Worm (Caenorhabditis elegans): ENCODE measurements around the gene ZC250.5.

DNA sequence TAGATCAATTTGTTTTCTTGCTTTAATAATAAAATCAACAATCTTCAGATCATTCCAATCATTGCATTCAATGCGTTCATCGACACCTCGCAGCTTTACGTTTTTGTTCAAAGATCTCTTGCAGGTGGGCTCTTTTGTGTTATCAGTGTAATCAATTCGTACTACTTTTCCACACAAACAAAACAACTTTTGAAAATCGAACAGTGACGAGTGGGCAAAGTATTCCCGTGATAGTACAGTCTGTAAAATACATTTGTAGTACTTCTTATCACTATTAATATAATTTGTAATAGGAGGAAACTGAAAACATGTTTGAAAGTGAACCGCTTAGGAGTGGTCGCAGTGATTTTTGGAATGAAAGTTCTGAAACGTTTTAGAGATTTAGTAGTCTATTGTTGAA, 40.5 kb upstream of the ZC250.5 start, which contains the start of gene pgph-2:
- TF ChIP-seq zag-1 (tag; optimal IDR thresholded peaks at IDR 0.05): no peak
- no peak for TF ChIP-seq nhr-129 (tag; optimal IDR thresholded peaks at IDR 0.05)
- no peak for TF ChIP-seq nhr-237 (tag; optimal IDR thresholded peaks at IDR 0.05)
- TF ChIP-seq lin-11 (tag; optimal IDR thresholded peaks at IDR 0.05): no peak

Measured in whole organism, L2 larva.